Worm (Caenorhabditis elegans) whole organism, L3 larva: Measurements from ENCODE around the gene nep-13.

Experiments
- nhr-12 ChIP-seq: fragments of 150-350 bp; optimal IDR thresholded peaks from 2 replicates; lab custom pipeline; 2014; ENCODE audit warnings: missing biosample characterization, missing genetic modification characterization
- skn-1 ChIP-seq: fragments of 150-350 bp; optimal IDR thresholded peaks from 2 replicates; lab custom pipeline; 2014; ENCODE audit warnings: missing biosample characterization, missing genetic modification characterization

ce11 chrII:3248043-3248718 lies 34.3 kb upstream of the nep-13 start, which contains the start of the genes fbxc-50 and C17F4.2:
- TF ChIP-seq skn-1 (tag; lab: Kevin White, UChicago) (no peak), nhr-12 (no peak)
